Worm (Caenorhabditis elegans): ENCODE data around the gene vps-33.1.

- TF ChIP-seq ceh-82 (tag; optimal IDR thresholded peaks at IDR 0.05) (no peak), aly-2 (tag; optimal IDR thresholded peaks at IDR 0.05) (no peak), ztf-11 (tag; optimal IDR thresholded peaks at IDR 0.05) (no peak), mdl-1 (tag; optimal IDR thresholded peaks at IDR 0.05) (no peak), nhr-237 (tag; optimal IDR thresholded peaks at IDR 0.05) (no peak), egl-27 (tag; optimal IDR thresholded peaks at IDR 0.05) (no peak), R02D3.7 (tag; optimal IDR thresholded peaks at IDR 0.05) (no peak), unc-62 (GFP tag; optimal IDR thresholded peaks at IDR 0.05) (no peak), nhr-11 (tag; optimal IDR thresholded peaks at IDR 0.05) (no peak), skn-1 (tag; optimal IDR thresholded peaks at IDR 0.05) (no peak), nhr-23 (tag; optimal IDR thresholded peaks at IDR 0.05) (no peak), ama-1 (optimal IDR thresholded peaks at IDR 0.05) (no peak), lsy-2 (tag; optimal IDR thresholded peaks at IDR 0.05) (no peak), snpc-4 (tag; optimal IDR thresholded peaks at IDR 0.05) (no peak)
These were observed 33.3 kb upstream of the vps-33.1 start, which contains the start of gene dpy-19 for ce11 chrIII:8667382-8667781.

Data from whole organism, L2 larva.